Fruit fly (Drosophila melanogaster) whole organism, prepupa: Measurements from ENCODE around the gene spirit.

Source experiments
- CG11294 ChIP-seq: fragments of 200-800 bp; sonication (Bioruptor generic); IDR thresholded peaks from 2 replicates; pipeline ENCODE4 v1.3.6; 2022; ENCODE audit warnings: missing biosample characterization, missing genetic modification characterization
- CG6276 ChIP-seq: fragments of 200-800 bp; sonication (Bioruptor generic); optimal IDR thresholded peaks from 2 replicates; lab custom pipeline; 2017; ENCODE audit warnings: missing biosample characterization, mild to moderate bottlenecking, missing genetic modification characterization
- CG8319 ChIP-seq: fragments of 200-800 bp; sonication (Bioruptor generic); optimal IDR thresholded peaks from 3 replicates; lab custom pipeline; 2016; ENCODE audit warnings: missing biosample characterization, missing genetic modification characterization
- CG9139 ChIP-seq: fragments of 200-800 bp; sonication (Bioruptor generic); optimal IDR thresholded peaks from 3 replicates; lab custom pipeline; 2017; ENCODE audit warnings: missing biosample characterization, mild to moderate bottlenecking, missing genetic modification characterization
- Ets96B ChIP-seq: fragments of 200-800 bp; optimal IDR thresholded peaks from 2 replicates; lab custom pipeline; 2019; ENCODE audit warnings: missing biosample characterization, mild to moderate bottlenecking, missing genetic modification characterization, moderate library complexity
- Gug ChIP-seq: fragments of 200-800 bp; sonication (Bioruptor generic); IDR thresholded peaks from 2 replicates; pipeline ENCODE4 v1.3.6; 2022; ENCODE audit warnings: missing biosample characterization, missing genetic modification characterization
- OdsH ChIP-seq: fragments of 200-800 bp; sonication (Bioruptor generic); optimal IDR thresholded peaks from 3 replicates; lab custom pipeline; 2016; ENCODE audit warnings: missing biosample characterization, missing genetic modification characterization
- pdm3 ChIP-seq: fragments of 200-800 bp; sonication (Bioruptor generic); optimal IDR thresholded peaks from 3 replicates; lab custom pipeline; 2016; ENCODE audit warnings: missing biosample characterization, missing genetic modification characterization

DNA sequence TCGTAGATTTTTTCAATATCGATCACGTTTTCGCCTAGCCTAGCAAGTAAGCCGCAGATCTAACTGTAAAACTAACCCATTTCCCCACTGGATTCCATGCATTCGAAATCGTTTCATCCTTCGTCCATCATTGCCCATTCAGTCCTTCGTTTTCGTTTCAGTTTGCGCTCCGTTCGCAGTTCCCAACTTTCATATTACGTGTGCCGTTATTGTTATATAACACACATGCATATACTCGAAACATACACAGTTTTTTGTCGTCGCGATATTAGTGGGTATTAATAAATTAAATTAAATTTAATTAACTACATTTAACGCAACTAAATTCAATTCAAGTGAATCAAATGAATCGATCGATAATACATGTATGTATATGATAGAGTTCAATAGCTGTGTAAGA lies 3.8 kb downstream of the spirit start:
- TF ChIP-seq pdm3 (GFP tag; lab: Kevin White, UChicago), result no peak
- no peak for TF ChIP-seq CG8319 (GFP tag; lab: Kevin White, UChicago)
- no peak for TF ChIP-seq CG6276
- TF ChIP-seq Ets96B (tag; lab: Kevin White, UChicago), result no peak
- TF ChIP-seq CG9139 (GFP tag; lab: Kevin White, UChicago), result no peak
- TF ChIP-seq CG11294 (GFP tag; lab: Robert Waterston, UW), result no peak
- no peak for TF ChIP-seq OdsH (GFP tag; lab: Kevin White, UChicago)
- TF ChIP-seq Gug (GFP tag; lab: Robert Waterston, UW), result no peak
